Worm (Caenorhabditis elegans) whole organism, dauer: ENCODE results near the gene F12A10.9.

ENCODE experiments used
- unc-62 ChIP-seq: sonication (generic microtip); optimal IDR thresholded peaks from 2 replicates; lab custom pipeline; 2017; ENCODE audit warnings: missing biosample characterization, missing genetic modification reagents, missing genetic modification characterization

The F12A10.9 gene

DNA sequence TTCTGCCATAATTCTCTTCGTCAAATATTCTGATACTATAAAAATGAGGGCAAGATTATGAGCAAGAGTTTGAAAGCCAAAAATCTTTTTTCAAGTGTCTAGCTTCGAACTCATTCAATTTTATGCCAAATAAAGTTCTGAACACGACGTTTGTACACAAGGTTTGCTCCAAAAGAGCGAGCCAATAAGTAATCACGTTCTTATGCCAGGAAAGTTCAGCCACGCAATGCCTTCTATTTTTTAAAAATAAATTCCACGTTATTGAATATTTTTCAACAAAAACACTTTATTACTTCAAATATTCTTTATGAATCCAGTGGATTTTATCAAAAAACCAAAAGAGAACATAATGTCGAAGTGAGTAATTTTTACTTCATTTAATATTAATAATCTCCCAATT lies 10.6 kb upstream of the F12A10.9 start, which contains the start of gene nep-5:
Gene nep-5 (plus strand): TSS at position 301 of the 400 bp plus-strand sequence.
- TF ChIP-seq unc-62 (GFP tag; lab: Kevin White, UChicago) = no peak

ce11 chrII:5494405-5494804 lies 4.1 kb upstream of the F12A10.9 start, which contains the start of gene F12A10.6:
TSS of gene F12A10.6 (minus strand) at chrII:5494505.
- no peak for TF ChIP-seq unc-62 (GFP tag; lab: Kevin White, UChicago)

ce11 chrII:5496375-5496774 lies 2.1 kb upstream of the F12A10.9 start, which contains the start of gene F12A10.1:
TSS of gene F12A10.1 (plus strand) at chrII:5496540.
- TF ChIP-seq unc-62 (GFP tag; lab: Kevin White, UChicago) = no peak

DNA sequence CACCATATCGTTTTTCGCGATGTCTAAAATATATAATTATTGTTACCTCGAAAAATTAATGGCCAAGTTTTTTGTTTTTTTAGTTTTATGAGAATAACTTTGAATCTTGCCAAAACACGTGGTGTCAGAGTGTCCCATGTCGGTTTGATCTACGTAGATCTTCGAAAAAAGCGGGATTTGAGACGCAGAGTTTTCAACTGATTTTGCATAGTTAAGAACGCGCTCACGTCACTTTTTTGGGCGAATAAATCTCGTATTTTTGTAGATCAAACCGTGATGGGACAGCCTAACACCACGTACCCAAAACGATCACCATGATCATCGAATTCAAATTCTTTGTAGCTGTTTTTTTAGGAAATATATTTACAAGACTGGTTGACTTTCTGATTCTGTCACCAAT lies 948 bp upstream of the F12A10.9 start:
- no peak for TF ChIP-seq unc-62 (GFP tag; lab: Kevin White, UChicago)

ce11 chrII:5500470-5500869 lies 2.0 kb downstream of the F12A10.9 start, which contains the start of gene fzy-1:
TSS of gene fzy-1 (plus strand) at chrII:5500770.
- no peak for TF ChIP-seq unc-62 (GFP tag; lab: Kevin White, UChicago)

ce11 chrII:5500986-5501657 lies 2.6 kb downstream of the F12A10.9 start, which contains the start of gene F12A10.8:
TSS of gene F12A10.8 (minus strand) at chrII:5501064.
- TF ChIP-seq unc-62 (GFP tag; lab: Kevin White, UChicago) = no peak

- TF ChIP-seq unc-62 (GFP tag; lab: Kevin White, UChicago) = no peak
These were observed 5.3 kb downstream of the F12A10.9 start, which contains the start of gene cyp-44A1 for ce11 chrII:5503760-5504159. TSS of gene cyp-44A1 (plus strand) at chrII:5504044.

DNA sequence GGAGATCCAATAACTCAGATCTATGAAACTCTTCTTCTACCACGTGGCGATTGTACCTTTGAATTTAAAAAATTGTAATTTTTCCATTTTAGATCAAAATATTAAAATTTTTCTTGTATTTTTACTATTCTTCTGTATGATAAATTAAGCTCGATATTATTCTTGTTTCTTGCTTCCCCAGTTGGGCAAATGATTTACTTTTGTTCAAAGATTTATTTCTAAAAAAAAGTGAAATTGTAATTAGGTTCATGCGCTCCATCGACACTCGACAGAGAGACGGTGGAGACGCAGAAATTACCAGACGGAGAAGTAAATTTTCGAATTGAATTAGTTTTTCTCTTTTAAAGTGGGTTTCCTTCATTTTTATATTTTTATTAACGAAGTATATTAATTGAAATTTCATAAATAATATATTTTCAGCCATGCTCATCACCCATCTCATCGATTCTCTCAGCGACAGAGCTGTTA lies 7.4 kb downstream of the F12A10.9 start, which contains the start of gene npp-24:
Gene npp-24 (plus strand): TSS at position 51 of the 468 bp plus-strand sequence.
- no peak for TF ChIP-seq unc-62 (GFP tag; lab: Kevin White, UChicago)

DNA sequence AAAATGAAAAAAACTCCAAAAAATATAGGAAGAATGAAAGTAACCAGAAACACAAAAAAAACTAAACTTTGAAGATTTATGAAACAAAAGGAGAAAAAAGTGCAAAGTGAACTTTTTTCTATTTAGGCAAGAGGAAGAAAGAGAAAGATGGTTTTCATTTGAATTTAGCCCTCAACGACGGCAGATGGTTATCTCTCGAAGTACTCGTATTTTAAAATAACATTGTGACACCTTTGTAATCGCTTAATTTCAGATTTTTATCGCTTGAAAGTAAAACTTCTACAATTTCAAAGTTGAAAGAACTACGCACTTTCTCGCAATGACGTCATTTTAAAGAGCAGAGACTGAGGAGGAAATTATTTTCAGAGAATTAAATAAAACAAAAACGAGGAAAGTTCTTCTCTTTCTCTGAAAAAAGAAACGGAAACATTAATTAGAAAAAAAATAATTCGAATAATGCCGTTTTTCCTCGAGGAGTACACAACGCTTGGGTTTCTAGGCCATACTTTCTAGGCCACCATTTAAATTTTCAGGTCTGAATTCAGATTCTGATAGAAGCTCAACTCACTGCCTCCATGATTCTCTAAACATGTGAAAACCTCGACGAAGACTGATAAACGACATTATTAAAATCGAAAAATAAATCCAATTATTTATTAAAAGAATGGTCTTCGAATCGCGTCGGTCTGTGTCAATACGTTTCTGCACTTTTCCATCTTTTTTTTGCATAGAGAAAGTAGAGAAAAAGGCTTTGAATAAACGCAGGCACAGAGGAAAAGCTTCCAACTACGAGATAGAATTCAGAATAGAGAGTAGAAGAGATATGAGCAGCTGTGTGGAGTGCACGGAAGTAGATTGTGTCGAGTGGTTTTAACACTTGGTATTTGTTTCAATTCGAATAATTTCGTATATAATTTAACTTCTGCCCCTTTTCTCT lies 13.2 kb downstream of the F12A10.9 start:
- no peak for TF ChIP-seq unc-62 (GFP tag; lab: Kevin White, UChicago)

DNA sequence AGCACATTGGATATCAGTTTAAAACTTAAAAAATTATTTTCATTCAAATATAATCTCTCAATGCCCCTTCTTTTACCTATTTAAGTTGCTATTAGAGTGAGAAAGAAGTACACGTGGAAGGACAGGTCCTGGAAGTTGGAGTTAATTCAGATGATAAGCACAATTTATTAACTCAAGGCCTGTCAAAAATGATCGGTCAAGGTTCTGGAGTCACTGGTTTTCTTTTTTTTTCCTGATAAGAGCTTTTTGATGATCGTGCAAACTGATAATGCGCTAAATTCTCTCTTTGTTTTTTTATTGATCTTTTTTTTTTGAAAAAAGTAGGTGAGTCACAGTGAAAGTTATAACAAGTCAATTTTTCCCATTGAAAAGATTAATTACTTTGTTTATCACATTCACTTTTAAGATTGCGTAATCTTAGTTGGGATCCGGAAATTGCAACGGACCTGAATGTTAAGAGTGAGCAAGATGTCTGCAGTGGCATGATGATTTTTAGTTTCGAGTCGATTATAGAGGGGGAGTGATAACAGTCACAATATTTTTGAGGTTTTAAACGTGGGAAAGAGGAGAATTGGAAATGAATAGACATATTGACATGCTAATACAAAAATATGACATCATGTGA lies 14.1 kb downstream of the F12A10.9 start:
- TF ChIP-seq unc-62 (GFP tag; lab: Kevin White, UChicago) = no peak

ce11 chrII:5514846-5515245 lies 16.4 kb downstream of the F12A10.9 start, which contains the start of gene sahd-1:
TSS of gene sahd-1 (minus strand) at chrII:5514945.
- TF ChIP-seq unc-62 (GFP tag; lab: Kevin White, UChicago) = no peak

DNA sequence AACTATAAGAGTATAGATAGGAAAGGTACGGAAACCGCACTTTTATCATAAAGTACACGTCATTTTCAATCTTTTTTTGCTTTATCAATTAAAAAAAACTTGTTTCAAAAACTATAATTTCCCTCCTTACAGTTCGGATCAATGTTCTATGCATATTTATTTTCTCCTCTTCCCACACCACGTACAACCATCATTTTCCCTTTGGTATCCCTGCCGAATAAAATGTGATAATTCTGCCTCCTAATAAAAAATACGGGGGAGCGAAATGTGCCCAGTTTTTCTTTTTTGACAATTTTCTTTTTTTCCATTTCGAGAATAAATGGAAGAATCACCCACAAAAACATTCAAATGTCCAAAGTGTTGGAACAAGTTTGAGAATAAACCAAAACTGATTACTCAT lies 17.1 kb downstream of the F12A10.9 start, which contains the start of gene ZK177.3:
Gene ZK177.3 (plus strand): TSS at position 301 of the 400 bp plus-strand sequence.
- no peak for TF ChIP-seq unc-62 (GFP tag; lab: Kevin White, UChicago)

DNA sequence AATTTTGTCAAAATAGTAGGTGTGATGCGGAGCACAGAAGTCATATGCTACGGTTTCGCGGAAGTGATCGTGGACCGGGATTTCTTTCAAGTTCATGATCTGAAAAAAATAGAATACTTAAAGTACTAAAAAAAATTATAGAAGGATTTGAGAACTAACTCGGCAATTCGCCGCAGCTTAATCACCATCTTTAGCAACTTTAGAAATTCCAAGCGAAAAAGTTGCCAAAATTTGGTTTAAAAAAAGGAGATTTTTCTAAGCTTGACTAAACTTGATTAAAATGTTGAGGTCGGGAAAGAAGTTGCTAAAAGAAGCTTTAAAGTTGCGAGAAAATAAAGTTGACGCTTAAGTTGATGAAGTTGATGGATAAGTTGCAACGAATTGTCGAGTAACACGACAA lies 19.2 kb downstream of the F12A10.9 start, which contains the start of gene ZK177.9:
Gene ZK177.9 (minus strand): TSS at position 101 of the 400 bp plus-strand sequence.
- no peak for TF ChIP-seq unc-62 (GFP tag; lab: Kevin White, UChicago)

- TF ChIP-seq unc-62 (GFP tag; lab: Kevin White, UChicago) = no peak
These were observed 19.6 kb downstream of the F12A10.9 start for ce11 chrII:5518055-5518454.

- TF ChIP-seq unc-62 (GFP tag; lab: Kevin White, UChicago) = no peak
These were observed 20.4 kb downstream of the F12A10.9 start, which contains the start of gene ZK177.2 for ce11 chrII:5518910-5519309. TSS of gene ZK177.2 (plus strand) at chrII:5519210.
